Fruit fly (Drosophila melanogaster) whole organism, embryonic: Measurements from ENCODE around the gene dnc.

ENCODE experiments used
- Atf6 ChIP-seq: fragments of 200-800 bp; sonication (Bioruptor generic); IDR thresholded peaks from 2 replicates; pipeline ENCODE4 v1.3.6; 2022; ENCODE audit warnings: missing biosample characterization, missing genetic modification characterization
- Awh ChIP-seq: fragments of 200-800 bp; sonication (Bioruptor generic); IDR thresholded peaks from 2 replicates; pipeline ENCODE4, ENCODE4 v1.3.6; 2022; ENCODE audit warnings: missing biosample characterization, missing genetic modification characterization
- CG10431 ChIP-seq: fragments of 200-800 bp; sonication (Bioruptor generic); optimal IDR thresholded peaks from 3 replicates; lab custom pipeline; 2018; ENCODE audit warnings: missing biosample characterization, mild to moderate bottlenecking, missing genetic modification characterization
- CG11456 ChIP-seq: fragments of 200-800 bp; sonication (Bioruptor generic); IDR thresholded peaks from 3 replicates; pipeline ENCODE4 v1.3.6; 2022; ENCODE audit warnings: missing biosample characterization, missing genetic modification characterization
- CG11504 ChIP-seq: fragments of 200-800 bp; sonication (Bioruptor generic); optimal IDR thresholded peaks from 3 replicates; lab custom pipeline; 2019; ENCODE audit warnings: missing biosample characterization, mild to moderate bottlenecking, missing genetic modification characterization, moderate library complexity
- CG13287 ChIP-seq: fragments of 200-800 bp; sonication (Bioruptor generic); IDR thresholded peaks from 2 replicates; pipeline ENCODE4 v1.3.6; 2022; ENCODE audit warnings: missing biosample characterization, missing genetic modification characterization; ENCODE audit not compliant: partially characterized antibody
- CG14050 ChIP-seq: fragments of 200-800 bp; sonication (Bioruptor generic); IDR thresholded peaks from 3 replicates; pipeline ENCODE4 v1.3.6; 2022; ENCODE audit warnings: missing biosample characterization, missing genetic modification characterization
- CG14965 ChIP-seq: fragments of 200-800 bp; sonication (Bioruptor generic); optimal IDR thresholded peaks from 2 replicates; lab custom pipeline; 2016; ENCODE audit warnings: missing biosample characterization, missing genetic modification characterization, borderline replicate concordance
- CG1647 ChIP-seq: fragments of 200-800 bp; sonication (Bioruptor generic); optimal IDR thresholded peaks from 3 replicates; lab custom pipeline; 2016; ENCODE audit warnings: missing biosample characterization, missing genetic modification characterization
- CG16863 ChIP-seq: fragments of 200-800 bp; sonication (Bioruptor generic); optimal IDR thresholded peaks from 3 replicates; lab custom pipeline; 2016; ENCODE audit warnings: missing biosample characterization, missing genetic modification characterization
- CG31365 ChIP-seq: fragments of 200-800 bp; sonication (Bioruptor generic); optimal IDR thresholded peaks from 2 replicates; lab custom pipeline; 2018; ENCODE audit warnings: missing biosample characterization, mild to moderate bottlenecking, missing genetic modification characterization
- CG31441 ChIP-seq: fragments of 200-800 bp; sonication (Bioruptor generic); IDR thresholded peaks from 2 replicates; pipeline ENCODE4 v1.3.6; 2022; ENCODE audit warnings: missing biosample characterization, missing genetic modification characterization
- CG34376 ChIP-seq: fragments of 200-800 bp; sonication (Bioruptor generic); optimal IDR thresholded peaks from 2 replicates; lab custom pipeline; 2018; ENCODE audit warnings: missing biosample characterization, mild to moderate bottlenecking, missing genetic modification characterization
- CG34422 ChIP-seq: fragments of 200-800 bp; sonication (Bioruptor generic); IDR thresholded peaks from 3 replicates; pipeline ENCODE4 v1.3.6; 2022; ENCODE audit warnings: missing biosample characterization, missing genetic modification characterization
- CG3847 ChIP-seq: fragments of 200-800 bp; sonication (Bioruptor generic); IDR thresholded peaks from 2 replicates; pipeline ENCODE4 v1.3.6; 2022; ENCODE audit warnings: missing biosample characterization, missing genetic modification characterization
- CG4282 ChIP-seq: fragments of 200-800 bp; sonication (Bioruptor generic); optimal IDR thresholded peaks from 2 replicates; lab custom pipeline; 2016; ENCODE audit warnings: missing biosample characterization, missing genetic modification characterization
- CG4820 ChIP-seq: fragments of 200-800 bp; sonication (Bioruptor generic); optimal IDR thresholded peaks from 3 replicates; lab custom pipeline; 2016; ENCODE audit warnings: missing biosample characterization, missing genetic modification characterization
- CG8089 ChIP-seq: fragments of 200-800 bp; sonication (Bioruptor generic); optimal IDR thresholded peaks from 3 replicates; lab custom pipeline; 2016; ENCODE audit warnings: missing biosample characterization, missing genetic modification characterization
- ERR ChIP-seq: fragments of 200-800 bp; sonication (Bioruptor generic); optimal IDR thresholded peaks from 2 replicates; lab custom pipeline; 2016; ENCODE audit warnings: missing biosample characterization, missing genetic modification characterization
- Eip74EF ChIP-seq, 2 experiments: fragments of 200-800 bp in 1 of 2; fragments of >200 bp in 1 of 2; sonication (Bioruptor generic) in 1 of 2; optimal IDR thresholded peaks; 2 replicates each; lab custom pipeline; 2017 to 2019; ENCODE audit warnings: missing biosample characterization in 2 of 2, missing genetic modification characterization in 2 of 2, mild to moderate bottlenecking in 1 of 2, moderate library complexity in 1 of 2
- Ets97D ChIP-seq: fragments of 200-800 bp; sonication (Bioruptor generic); optimal IDR thresholded peaks from 3 replicates; lab custom pipeline; 2016; ENCODE audit warnings: missing biosample characterization, missing genetic modification characterization
- Fer1 ChIP-seq: fragments of 200-800 bp; sonication (Bioruptor generic); optimal IDR thresholded peaks from 2 replicates; lab custom pipeline; 2017; ENCODE audit warnings: missing biosample characterization, mild to moderate bottlenecking, missing genetic modification characterization
- Hmx ChIP-seq: fragments of 200-800 bp; sonication (Bioruptor generic); optimal IDR thresholded peaks from 2 replicates; lab custom pipeline; 2016; ENCODE audit warnings: missing biosample characterization, missing genetic modification characterization
- Med ChIP-seq: fragments of 200-800 bp; sonication (Bioruptor generic); peaks from one replicate; lab custom pipeline; 2016; ENCODE audit warnings: missing biosample characterization, missing genetic modification characterization, mild to moderate bottlenecking, inconsistent platforms, moderate library complexity
- Pdp1 ChIP-seq, 2 experiments: fragments of 200-800 bp; sonication (Bioruptor generic); optimal IDR thresholded peaks; 3 replicates each; lab custom pipeline; 2016; ENCODE audit warnings: missing biosample characterization in 2 of 2, missing genetic modification characterization in 2 of 2, mild to moderate bottlenecking in 1 of 2, moderate library complexity in 1 of 2
- Scr ChIP-seq: fragments of 200-800 bp; sonication (Bioruptor generic); IDR thresholded peaks from 2 replicates; pipeline ENCODE4 v1.3.6; 2022; ENCODE audit warnings: missing biosample characterization, missing genetic modification characterization; ENCODE audit not compliant: partially characterized antibody
- Trl ChIP-seq, 3 experiments: fragments of >200 bp in 2 of 3; fragments of 200-800 bp in 1 of 3; sonication (Bioruptor generic) in 1 of 3; optimal IDR thresholded peaks; 2 replicates in 1 of 3; 3 replicates in 2 of 3; lab custom pipeline; 2016 to 2017; ENCODE audit warnings: missing biosample characterization in 1 of 3, missing genetic modification characterization in 1 of 3
- abd-A ChIP-seq: fragments of 200-800 bp; sonication (Bioruptor generic); optimal IDR thresholded peaks from 3 replicates; lab custom pipeline; 2019; ENCODE audit warnings: missing biosample characterization, mild to moderate bottlenecking, missing genetic modification characterization, moderate library complexity
- ac ChIP-seq: fragments of 200-800 bp; sonication (Bioruptor generic); optimal IDR thresholded peaks from 3 replicates; lab custom pipeline; 2017; ENCODE audit warnings: missing biosample characterization, mild to moderate bottlenecking, missing genetic modification characterization
- bab2 ChIP-seq: fragments of 200-800 bp; sonication (Bioruptor generic); optimal IDR thresholded peaks from 2 replicates; lab custom pipeline; 2016; ENCODE audit warnings: missing biosample characterization, missing genetic modification characterization
- cas ChIP-seq: fragments of 200-800 bp; sonication (Bioruptor generic); IDR thresholded peaks from 2 replicates; pipeline ENCODE4 v1.3.6; 2022; ENCODE audit warnings: missing biosample characterization, missing genetic modification characterization
- cg ChIP-seq: fragments of 200-800 bp; sonication (Bioruptor generic); optimal IDR thresholded peaks from 3 replicates; lab custom pipeline; 2019; ENCODE audit warnings: missing biosample characterization, mild to moderate bottlenecking, missing genetic modification characterization, moderate library complexity
- chif ChIP-seq, 2 experiments: fragments of 200-800 bp; sonication (Bioruptor generic); optimal IDR thresholded peaks; 3 replicates each; lab custom pipeline; 2016; ENCODE audit warnings: missing biosample characterization in 2 of 2, missing genetic modification characterization in 2 of 2
- exex ChIP-seq: fragments of 200-800 bp; sonication (Bioruptor generic); optimal IDR thresholded peaks from 4 replicates; lab custom pipeline; 2018; ENCODE audit warnings: missing biosample characterization, mild to moderate bottlenecking, missing genetic modification characterization, moderate library complexity
- ftz-f1 ChIP-seq: fragments of 200-800 bp; sonication (Bioruptor generic); optimal IDR thresholded peaks from 2 replicates; lab custom pipeline; 2016; ENCODE audit warnings: missing biosample characterization, missing genetic modification characterization
- fu2 ChIP-seq: fragments of 200-800 bp; sonication (Bioruptor generic); optimal IDR thresholded peaks from 2 replicates; lab custom pipeline; 2016; ENCODE audit warnings: missing biosample characterization, missing genetic modification characterization
- ham ChIP-seq: fragments of 200-800 bp; sonication (Bioruptor generic); IDR thresholded peaks from 2 replicates; pipeline ENCODE4 v1.3.6; 2022; ENCODE audit warnings: missing biosample characterization, missing genetic modification characterization
- ind ChIP-seq: fragments of 200-800 bp; sonication (Bioruptor generic); optimal IDR thresholded peaks from 3 replicates; lab custom pipeline; 2016; ENCODE audit warnings: missing biosample characterization, missing genetic modification characterization
- kni ChIP-seq: fragments of 200-800 bp; sonication (Bioruptor generic); optimal IDR thresholded peaks from 3 replicates; lab custom pipeline; 2017; ENCODE audit warnings: mild to moderate bottlenecking, missing biosample characterization, missing genetic modification reagents, missing genetic modification characterization
- luna ChIP-seq: fragments of 200-800 bp; sonication (Bioruptor generic); optimal IDR thresholded peaks from 2 replicates; lab custom pipeline; 2016; ENCODE audit warnings: missing biosample characterization, missing genetic modification characterization
- maf-S ChIP-seq: fragments of 200-800 bp; sonication (Bioruptor generic); optimal IDR thresholded peaks from 2 replicates; lab custom pipeline; 2016; ENCODE audit warnings: missing biosample characterization, missing genetic modification characterization
- nerfin-1 ChIP-seq: fragments of 200-800 bp; sonication (Bioruptor generic); optimal IDR thresholded peaks from 3 replicates; lab custom pipeline; 2019; ENCODE audit warnings: missing biosample characterization, mild to moderate bottlenecking, missing genetic modification characterization, moderate library complexity
- run ChIP-seq: fragments of 200-800 bp; sonication (Bioruptor generic); optimal IDR thresholded peaks from 3 replicates; lab custom pipeline; 2018; ENCODE audit warnings: missing biosample characterization, mild to moderate bottlenecking, missing genetic modification characterization
- sima ChIP-seq: fragments of 200-800 bp; sonication (Bioruptor generic); optimal IDR thresholded peaks from 2 replicates; lab custom pipeline; 2016; ENCODE audit warnings: missing biosample characterization, missing genetic modification characterization
- slou ChIP-seq: fragments of 200-800 bp; sonication (Bioruptor generic); optimal IDR thresholded peaks from 3 replicates; lab custom pipeline; 2016; ENCODE audit warnings: missing biosample characterization, missing genetic modification characterization
- sna ChIP-seq: fragments of 200-800 bp; sonication (Bioruptor generic); IDR thresholded peaks from 2 replicates; pipeline ENCODE4 v1.3.6; 2022; ENCODE audit warnings: missing biosample characterization, missing genetic modification characterization; ENCODE audit not compliant: partially characterized antibody
- sug ChIP-seq: fragments of 200-800 bp; optimal IDR thresholded peaks from 2 replicates; lab custom pipeline; 2019; ENCODE audit warnings: missing biosample characterization, mild to moderate bottlenecking, missing genetic modification characterization, moderate library complexity
- tio ChIP-seq: fragments of 200-800 bp; sonication (Bioruptor generic); optimal IDR thresholded peaks from 2 replicates; lab custom pipeline; 2017; ENCODE audit warnings: missing biosample characterization, missing genetic modification characterization, inconsistent platforms
- trem ChIP-seq: fragments of 200-800 bp; optimal IDR thresholded peaks from 3 replicates; lab custom pipeline; 2019; ENCODE audit warnings: missing biosample characterization, mild to moderate bottlenecking, missing genetic modification characterization, moderate library complexity
- zfh1 ChIP-seq: fragments of 200-800 bp; sonication (Bioruptor generic); IDR thresholded peaks from 3 replicates; pipeline ENCODE4 v1.3.6; 2022; ENCODE audit warnings: missing biosample characterization, missing genetic modification characterization

Gene dnc

dm6 chrX:3378490-3379091 lies 202.4 kb downstream of the dnc start (continued):
- TF ChIP-seq CG34376 = peak; percentile 60
- TF ChIP-seq CG11504 (tag; lab: Kevin White, UChicago) = peak; percentile 68
- 0 out of 3 replicates have a peak, but pooled peaks have one; percentile 35 for TF ChIP-seq CG34422 (GFP tag; lab: Robert Waterston, UW)
- peak; percentile 89 for TF ChIP-seq abd-A (tag; lab: Kevin White, UChicago)
- TF ChIP-seq CG10431 (GFP tag; lab: Kevin White, UChicago) = no peak
- TF ChIP-seq trem (tag; lab: Kevin White, UChicago) = no peak
- TF ChIP-seq cg (GFP tag; lab: Kevin White, UChicago) = peak; percentile 78
- TF ChIP-seq Awh (GFP tag; lab: Robert Waterston, UW) = peak; percentile 42; the same call in 1 of the 2 replicates
- no peak for TF ChIP-seq fu2
- TF ChIP-seq CG13287 (GFP tag; lab: Robert Waterston, UW) = no peak
- peak; percentile 6 for TF ChIP-seq kni (GFP tag; lab: Kevin White, UChicago)
- peak; percentile 28 for TF ChIP-seq ERR (GFP tag; lab: Kevin White, UChicago)
- no peak for TF ChIP-seq maf-S (GFP tag; lab: Kevin White, UChicago)
- TF ChIP-seq CG16863 = no peak
- no peak for TF ChIP-seq CG1647 (GFP tag; lab: Kevin White, UChicago)
- TF ChIP-seq ind = no peak
- no peak for TF ChIP-seq slou (GFP tag; lab: Kevin White, UChicago)
- TF ChIP-seq luna (GFP tag; lab: Kevin White, UChicago) = no peak
- TF ChIP-seq sug (tag; lab: Kevin White, UChicago) = peak; percentile 93
- no peak for TF ChIP-seq tio (GFP tag; lab: Kevin White, UChicago)
- no peak for TF ChIP-seq CG4820 (GFP tag; lab: Kevin White, UChicago)
- peak in 1 of 2 experiments; percentile 28 for TF ChIP-seq Pdp1 (GFP tag; optimal IDR thresholded peaks at IDR 0.05; lab: Kevin White, UChicago)
- peak; percentile 80 for TF ChIP-seq Med
- no peak for TF ChIP-seq ham (GFP tag; lab: Robert Waterston, UW)
- TF ChIP-seq CG8089 (GFP tag; lab: Kevin White, UChicago) = no peak
- peak in 1 of 2 experiments; percentile 5 for TF ChIP-seq Trl (optimal IDR thresholded peaks at IDR 0.05; lab: Kevin White, UChicago)
- TF ChIP-seq Trl (GFP tag; optimal IDR thresholded peaks at IDR 0.05; lab: Kevin White, UChicago) = no peak
- TF ChIP-seq CG4282 (GFP tag; lab: Kevin White, UChicago) = no peak
- no peak for TF ChIP-seq zfh1
- TF ChIP-seq run = no peak
- TF ChIP-seq sima (GFP tag; lab: Kevin White, UChicago) = no peak
- no peak for TF ChIP-seq CG14050
- TF ChIP-seq sna (GFP tag; lab: Robert Waterston, UW) = no peak
- TF ChIP-seq Ets97D = no peak
- TF ChIP-seq CG3847 (GFP tag; lab: Robert Waterston, UW) = no peak
- peak; percentile 13 for TF ChIP-seq nerfin-1 (tag; lab: Kevin White, UChicago)
- no peak for TF ChIP-seq Hmx (GFP tag; lab: Kevin White, UChicago)
- no peak for TF ChIP-seq ac (GFP tag; lab: Kevin White, UChicago)
- TF ChIP-seq chif (GFP tag; optimal IDR thresholded peaks at IDR 0.05; lab: Kevin White, UChicago) = no peak
- no peak for TF ChIP-seq CG31365
- peak; percentile 91 for TF ChIP-seq ftz-f1
- TF ChIP-seq bab2 (GFP tag; lab: Kevin White, UChicago) = no peak
- TF ChIP-seq Fer1 (GFP tag; lab: Kevin White, UChicago) = peak; percentile 12
- no peak for TF ChIP-seq CG31441 (GFP tag; lab: Robert Waterston, UW)
- TF ChIP-seq Atf6 (GFP tag; lab: Robert Waterston, UW) = peak; percentile 37; the same call in 1 of the 2 replicates
- no peak for TF ChIP-seq CG11456 (GFP tag; lab: Robert Waterston, UW)
- peak in 1 of 2 experiments; percentile 37 for TF ChIP-seq Eip74EF (GFP tag; optimal IDR thresholded peaks at IDR 0.05; lab: Kevin White, UChicago)
- TF ChIP-seq exex (tag; lab: Kevin White, UChicago) = peak; percentile 89
- no peak for TF ChIP-seq CG14965 (GFP tag; lab: Kevin White, UChicago)
- no peak for TF ChIP-seq cas (GFP tag; lab: Robert Waterston, UW)
- TF ChIP-seq Scr (GFP tag; lab: Robert Waterston, UW) = no peak
